Fruit fly (Drosophila melanogaster) whole organism, embryonic: ENCODE measurements around the gene CG5446.

Source experiments
- Ada2b ChIP-seq: fragments of 200-800 bp; sonication (Bioruptor generic); IDR thresholded peaks from 2 replicates; pipeline ENCODE4 v1.3.6; 2022; ENCODE audit warnings: missing biosample characterization, missing genetic modification characterization
- CG15073 ChIP-seq: fragments of 200-800 bp; sonication (Bioruptor generic); optimal IDR thresholded peaks from 2 replicates; lab custom pipeline; 2016; ENCODE audit warnings: missing biosample characterization, missing genetic modification characterization
- CG15696 ChIP-seq: fragments of 200-800 bp; sonication (Bioruptor generic); optimal IDR thresholded peaks from 2 replicates; lab custom pipeline; 2019; ENCODE audit warnings: missing biosample characterization, mild to moderate bottlenecking, missing genetic modification characterization, moderate library complexity
- CG17359 ChIP-seq: fragments of 200-800 bp; sonication (Bioruptor generic); optimal IDR thresholded peaks from 3 replicates; lab custom pipeline; 2018; ENCODE audit warnings: missing biosample characterization, mild to moderate bottlenecking, missing genetic modification characterization, moderate library complexity
- CG17385 ChIP-seq: fragments of 200-800 bp; sonication (Bioruptor generic); optimal IDR thresholded peaks from 3 replicates; lab custom pipeline; 2018; ENCODE audit warnings: missing biosample characterization, mild to moderate bottlenecking, missing genetic modification characterization
- CG18011 ChIP-seq: fragments of 200-800 bp; sonication (Bioruptor generic); optimal IDR thresholded peaks from 2 replicates; lab custom pipeline; 2017; ENCODE audit warnings: missing biosample characterization, missing genetic modification characterization, mild to moderate bottlenecking, moderate library complexity, missing genotype
- CG18476 ChIP-seq: fragments of 200-800 bp; sonication (Bioruptor generic); optimal IDR thresholded peaks from 2 replicates; lab custom pipeline; 2016; ENCODE audit warnings: missing biosample characterization, mild to moderate bottlenecking, missing genetic modification characterization
- CG2199 ChIP-seq: fragments of 200-800 bp; sonication (Bioruptor generic); IDR thresholded peaks from 3 replicates; pipeline ENCODE4 v1.3.6; 2022; ENCODE audit warnings: missing biosample characterization, missing genetic modification characterization
- CG30403 ChIP-seq: fragments of 200-800 bp; sonication (Bioruptor generic); optimal IDR thresholded peaks from 3 replicates; lab custom pipeline; 2016; ENCODE audit warnings: missing biosample characterization, missing genetic modification characterization
- CG30431 ChIP-seq: fragments of 200-800 bp; sonication (Bioruptor generic); optimal IDR thresholded peaks from 2 replicates; lab custom pipeline; 2017; ENCODE audit warnings: missing biosample characterization, missing genetic modification characterization
- CG3726 ChIP-seq: fragments of 200-800 bp; sonication (Bioruptor generic); IDR thresholded peaks from 3 replicates; pipeline ENCODE4, ENCODE4 v1.3.6; 2022; ENCODE audit warnings: missing biosample characterization, missing genetic modification characterization
- CG4617 ChIP-seq: fragments of 200-800 bp; sonication (Bioruptor generic); optimal IDR thresholded peaks from 3 replicates; lab custom pipeline; 2016; ENCODE audit warnings: missing biosample characterization, missing genetic modification characterization, borderline replicate concordance
- CG5953 ChIP-seq: fragments of 200-800 bp; sonication (Bioruptor generic); IDR thresholded peaks from 2 replicates; pipeline ENCODE4 v1.3.6; 2022; ENCODE audit warnings: missing biosample characterization, missing genetic modification characterization
- CG6254 ChIP-seq: fragments of 200-800 bp; sonication (Bioruptor generic); optimal IDR thresholded peaks from 3 replicates; lab custom pipeline; 2017; ENCODE audit warnings: mild to moderate bottlenecking, missing biosample characterization, missing genetic modification reagents, missing genetic modification characterization
- CG6813 ChIP-seq: fragments of 200-800 bp; sonication (Bioruptor generic); optimal IDR thresholded peaks from 2 replicates; lab custom pipeline; 2017; ENCODE audit warnings: missing biosample characterization, missing genetic modification characterization, mild to moderate bottlenecking, moderate library complexity, missing genetic modification reagents
- CG7556 ChIP-seq: fragments of 200-800 bp; sonication (Bioruptor generic); optimal IDR thresholded peaks from 2 replicates; lab custom pipeline; 2017; ENCODE audit warnings: missing biosample characterization, mild to moderate bottlenecking, missing genetic modification characterization
- CG7839 ChIP-seq: fragments of 200-800 bp; sonication (Bioruptor generic); optimal IDR thresholded peaks from 3 replicates; lab custom pipeline; 2018; ENCODE audit warnings: missing biosample characterization, mild to moderate bottlenecking, missing genetic modification characterization, moderate library complexity
- CG8765 ChIP-seq: fragments of 200-800 bp; sonication (Bioruptor generic); IDR thresholded peaks from 2 replicates; pipeline ENCODE4 v1.3.6; 2022; ENCODE audit warnings: missing biosample characterization, missing genetic modification characterization
- CG8924 ChIP-seq: fragments of 200-800 bp; optimal IDR thresholded peaks from 3 replicates; lab custom pipeline; 2019; ENCODE audit warnings: missing biosample characterization, mild to moderate bottlenecking, missing genetic modification characterization, moderate library complexity
- CG9797 ChIP-seq: fragments of 200-800 bp; sonication (Bioruptor generic); optimal IDR thresholded peaks from 3 replicates; lab custom pipeline; 2018; ENCODE audit warnings: missing biosample characterization, mild to moderate bottlenecking, missing genetic modification characterization
- CTCF ChIP-seq: fragments of 200-800 bp; sonication (Bioruptor generic); optimal IDR thresholded peaks from 2 replicates; lab custom pipeline; 2017; ENCODE audit warnings: missing biosample characterization, mild to moderate bottlenecking, missing genetic modification characterization, moderate library complexity
- D19A ChIP-seq: fragments of 200-800 bp; optimal IDR thresholded peaks from 3 replicates; lab custom pipeline; 2019; ENCODE audit warnings: missing biosample characterization, mild to moderate bottlenecking, missing genetic modification characterization, moderate library complexity
- Dad ChIP-seq: fragments of 200-800 bp; sonication (Bioruptor generic); optimal IDR thresholded peaks from 3 replicates; lab custom pipeline; 2016; ENCODE audit warnings: missing biosample characterization, missing genetic modification characterization
- Dll ChIP-seq: fragments of 200-800 bp; sonication (Bioruptor generic); IDR thresholded peaks from 4 replicates; pipeline ENCODE4 v1.3.6; 2022; ENCODE audit warnings: missing biosample characterization, missing genetic modification characterization; ENCODE audit not compliant: partially characterized antibody
- ERR ChIP-seq: fragments of 200-800 bp; sonication (Bioruptor generic); optimal IDR thresholded peaks from 2 replicates; lab custom pipeline; 2016; ENCODE audit warnings: missing biosample characterization, missing genetic modification characterization
- HLHmδ ChIP-seq: fragments of 200-800 bp; sonication (Bioruptor generic); optimal IDR thresholded peaks from 2 replicates; lab custom pipeline; 2018; ENCODE audit warnings: missing biosample characterization, mild to moderate bottlenecking, missing genetic modification characterization, moderate library complexity
- Hand ChIP-seq: fragments of 200-800 bp; sonication (Bioruptor generic); optimal IDR thresholded peaks from 2 replicates; lab custom pipeline; 2017; ENCODE audit warnings: mild to moderate bottlenecking, missing biosample characterization, missing genetic modification reagents, missing genetic modification characterization
- Mad ChIP-seq: fragments of 200-800 bp; sonication (Bioruptor generic); optimal IDR thresholded peaks from 2 replicates; lab custom pipeline; 2016; ENCODE audit warnings: missing biosample characterization, missing genetic modification characterization
- NFAT ChIP-seq: fragments of 200-800 bp; sonication (Bioruptor generic); IDR thresholded peaks from 2 replicates; pipeline ENCODE4 v1.3.6; 2022; ENCODE audit warnings: missing biosample characterization, missing genetic modification characterization
- Pdp1 ChIP-seq, 2 experiments: fragments of 200-800 bp; sonication (Bioruptor generic); optimal IDR thresholded peaks; 3 replicates each; lab custom pipeline; 2016; ENCODE audit warnings: missing biosample characterization in 2 of 2, missing genetic modification characterization in 2 of 2, mild to moderate bottlenecking in 1 of 2, moderate library complexity in 1 of 2
- Rx ChIP-seq: fragments of 200-800 bp; sonication (Bioruptor generic); IDR thresholded peaks from 2 replicates; pipeline ENCODE4 v1.3.6; 2022; ENCODE audit warnings: missing biosample characterization, missing genetic modification characterization
- Scr ChIP-seq: fragments of 200-800 bp; sonication (Bioruptor generic); IDR thresholded peaks from 2 replicates; pipeline ENCODE4 v1.3.6; 2022; ENCODE audit warnings: missing biosample characterization, missing genetic modification characterization; ENCODE audit not compliant: partially characterized antibody
- Sox100B ChIP-seq: fragments of 200-800 bp; sonication (Bioruptor generic); optimal IDR thresholded peaks from 3 replicates; lab custom pipeline; 2018; ENCODE audit warnings: missing biosample characterization, mild to moderate bottlenecking, missing genetic modification characterization
- bbx ChIP-seq: fragments of 200-800 bp; sonication (Bioruptor generic); IDR thresholded peaks from 2 replicates; pipeline ENCODE4 v1.3.6; 2022; ENCODE audit warnings: missing biosample characterization, missing genetic modification characterization; ENCODE audit not compliant: partially characterized antibody
- exex ChIP-seq: fragments of 200-800 bp; sonication (Bioruptor generic); optimal IDR thresholded peaks from 4 replicates; lab custom pipeline; 2018; ENCODE audit warnings: missing biosample characterization, mild to moderate bottlenecking, missing genetic modification characterization, moderate library complexity
- fd96Cb ChIP-seq: fragments of 200-800 bp; sonication (Bioruptor generic); optimal IDR thresholded peaks from 2 replicates; lab custom pipeline; 2018; ENCODE audit warnings: missing biosample characterization, mild to moderate bottlenecking, missing genetic modification characterization, moderate library complexity
- fu2 ChIP-seq: fragments of 200-800 bp; sonication (Bioruptor generic); optimal IDR thresholded peaks from 2 replicates; lab custom pipeline; 2016; ENCODE audit warnings: missing biosample characterization, missing genetic modification characterization
- jumu ChIP-seq: fragments of 200-800 bp; sonication (Bioruptor generic); optimal IDR thresholded peaks from 3 replicates; lab custom pipeline; 2016; ENCODE audit warnings: missing biosample characterization, missing genetic modification characterization
- nmo ChIP-seq: fragments of 200-800 bp; sonication (Bioruptor generic); optimal IDR thresholded peaks from 2 replicates; lab custom pipeline; 2018; ENCODE audit warnings: missing biosample characterization, mild to moderate bottlenecking, missing genetic modification characterization, moderate library complexity
- onecut ChIP-seq: fragments of 200-800 bp; sonication (Bioruptor generic); IDR thresholded peaks from 2 replicates; pipeline ENCODE4 v1.3.6; 2022; ENCODE audit warnings: missing biosample characterization, missing genetic modification characterization
- peb ChIP-seq: fragments of 200-800 bp; sonication (Bioruptor generic); IDR thresholded peaks from 2 replicates; pipeline ENCODE4 v1.3.6; 2022; ENCODE audit warnings: missing biosample characterization, missing genetic modification characterization
- pho ChIP-seq: fragments of 200-800 bp; sonication (Bioruptor generic); optimal IDR thresholded peaks from 2 replicates; lab custom pipeline; 2016; ENCODE audit warnings: missing biosample characterization, missing genetic modification characterization
- ranshi ChIP-seq: fragments of 200-800 bp; sonication (Bioruptor generic); IDR thresholded peaks from 2 replicates; pipeline ENCODE4 v1.3.6; 2022; ENCODE audit warnings: missing biosample characterization, missing genetic modification characterization
- slou ChIP-seq: fragments of 200-800 bp; sonication (Bioruptor generic); optimal IDR thresholded peaks from 3 replicates; lab custom pipeline; 2016; ENCODE audit warnings: missing biosample characterization, missing genetic modification characterization
- so ChIP-seq: fragments of 200-800 bp; sonication (Bioruptor generic); IDR thresholded peaks from 3 replicates; pipeline ENCODE4 v1.3.6; 2022; ENCODE audit warnings: missing biosample characterization, missing genetic modification characterization
- tna ChIP-seq: fragments of 200-800 bp; sonication (Bioruptor generic); IDR thresholded peaks from 2 replicates; pipeline ENCODE4 v1.3.6; 2022; ENCODE audit warnings: missing biosample characterization, missing genetic modification characterization; ENCODE audit not compliant: partially characterized antibody
- ttk ChIP-seq: fragments of 200-800 bp; sonication (Bioruptor generic); IDR thresholded peaks from 2 replicates; pipeline ENCODE4 v2.1.2; 2022; ENCODE audit warnings: missing biosample characterization, missing genetic modification characterization
- vnd ChIP-seq: fragments of 200-800 bp; sonication (Bioruptor generic); IDR thresholded peaks from 3 replicates; pipeline ENCODE4 v1.3.6; 2022; ENCODE audit warnings: missing biosample characterization, missing genetic modification characterization; ENCODE audit not compliant: partially characterized antibody

CG5446 gene

DNA sequence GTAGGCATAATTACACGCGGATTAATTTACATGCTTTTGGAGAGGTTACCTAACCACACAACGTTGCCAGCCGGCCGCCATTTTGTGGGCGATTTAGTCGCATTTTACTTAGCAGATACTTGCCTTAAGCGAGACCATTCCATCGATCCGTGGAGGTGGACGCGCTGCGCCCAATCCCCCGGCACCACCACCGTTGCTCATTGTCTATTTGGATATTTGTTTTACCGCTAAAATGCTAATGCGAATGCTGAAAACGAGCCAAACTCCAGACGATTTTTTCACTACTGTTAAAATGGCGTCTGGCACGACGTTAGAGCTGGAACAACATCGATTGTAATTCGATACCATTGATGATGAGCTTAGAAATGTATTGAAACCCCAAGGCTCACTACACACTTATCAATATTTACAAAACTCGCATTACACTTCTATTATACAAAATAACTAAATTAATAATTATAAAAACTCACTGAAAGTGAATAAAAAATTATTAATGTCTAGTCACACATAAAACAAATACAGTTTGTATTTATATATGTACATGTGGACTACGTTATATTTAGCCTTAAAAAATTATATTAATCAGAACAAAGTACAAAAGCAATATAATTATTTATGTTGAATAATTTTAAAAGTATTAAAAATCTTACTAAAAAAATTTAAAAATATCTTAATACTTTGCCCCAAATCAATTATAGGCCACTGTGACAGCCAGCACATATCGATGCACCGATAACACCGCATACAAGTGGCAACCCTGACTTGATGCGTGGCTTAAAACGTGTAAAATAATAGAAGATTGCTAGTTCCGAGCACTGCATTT, 6.4 kb upstream of the CG5446 start, which contains the start of gene eRF3 (continued):
- TF ChIP-seq CG6813 (GFP tag; lab: Kevin White, UChicago) (no peak), CG30403 (GFP tag; lab: Kevin White, UChicago) (peak; percentile 86), CG5953 (GFP tag; lab: Robert Waterston, UW) (no peak), vnd (GFP tag; lab: Robert Waterston, UW) (0 out of 3 replicates have a peak, but pooled peaks have one; percentile 43), fd96Cb (tag; lab: Kevin White, UChicago) (peak; percentile 71), fu2 (peak; percentile 5), onecut (peak; percentile 29; the same call in 1 of the 2 replicates), ERR (GFP tag; lab: Kevin White, UChicago) (no peak), D19A (tag; lab: Kevin White, UChicago) (peak; percentile 80), Sox100B (GFP tag; lab: Kevin White, UChicago) (peak; percentile 88), CG30431 (GFP tag; lab: Kevin White, UChicago) (peak; percentile 53), CG7556 (peak; percentile 83), CG7839 (tag; lab: Kevin White, UChicago) (peak; percentile 89), so (GFP tag; lab: Robert Waterston, UW) (0 out of 3 replicates have a peak, but pooled peaks have one; percentile 36), CG18011 (GFP tag; lab: Kevin White, UChicago) (peak; percentile 9), CTCF (GFP tag; lab: Kevin White, UChicago) (no peak), Ada2b (GFP tag; lab: Robert Waterston, UW) (peak; percentile 65), Hand (GFP tag; lab: Kevin White, UChicago) (peak; percentile 18), Mad (peak; percentile 5), HLHmδ (no peak), CG6254 (GFP tag; lab: Kevin White, UChicago) (no peak), slou (GFP tag; lab: Kevin White, UChicago) (peak; percentile 50), jumu (GFP tag; lab: Kevin White, UChicago) (no peak), pho (GFP tag; lab: Kevin White, UChicago) (peak; percentile 28), CG4617 (GFP tag; lab: Kevin White, UChicago) (no peak), CG17385 (GFP tag; lab: Kevin White, UChicago) (peak; percentile 56), nmo (peak; percentile 92), CG17359 (tag; lab: Kevin White, UChicago) (peak; percentile 72), CG3726 (GFP tag; lab: Robert Waterston, UW) (0 out of 3 replicates have a peak, but pooled peaks have one; percentile 44), CG15696 (tag; lab: Kevin White, UChicago) (peak; percentile 87), CG15073 (no peak), ranshi (peak; percentile 76; the same call in 1 of the 2 replicates), ttk (peak; percentile 53; the same call in 1 of the 2 replicates), Dll (GFP tag; lab: Robert Waterston, UW) (peak; percentile 39; the same call in 2 of the 4 replicates), Rx (GFP tag; lab: Robert Waterston, UW) (0 out of 2 replicates have a peak, but pooled peaks have one; percentile 34), CG8924 (tag; lab: Kevin White, UChicago) (peak; percentile 90), Dad (GFP tag; lab: Kevin White, UChicago) (no peak), tna (no peak; the same call in 1 of the 2 replicates), exex (tag; lab: Kevin White, UChicago) (peak; percentile 10), bbx (GFP tag; lab: Robert Waterston, UW) (no peak; the same call in 1 of the 2 replicates), CG2199 (no peak), NFAT (GFP tag; lab: Robert Waterston, UW) (peak; percentile 70), CG8765 (GFP tag; lab: Robert Waterston, UW) (peak; percentile 51), Scr (peak; percentile 55), peb (GFP tag; lab: Robert Waterston, UW) (no peak), Pdp1 (GFP tag; optimal IDR thresholded peaks at IDR 0.05; lab: Kevin White, UChicago) (peak in 1 of 2 experiments; percentile 96), CG18476 (GFP tag; lab: Kevin White, UChicago) (peak; percentile 41), CG9797 (no peak)
